Worm (Caenorhabditis elegans): ENCODE results near the gene H04J21.1.

The H04J21.1 gene

DNA sequence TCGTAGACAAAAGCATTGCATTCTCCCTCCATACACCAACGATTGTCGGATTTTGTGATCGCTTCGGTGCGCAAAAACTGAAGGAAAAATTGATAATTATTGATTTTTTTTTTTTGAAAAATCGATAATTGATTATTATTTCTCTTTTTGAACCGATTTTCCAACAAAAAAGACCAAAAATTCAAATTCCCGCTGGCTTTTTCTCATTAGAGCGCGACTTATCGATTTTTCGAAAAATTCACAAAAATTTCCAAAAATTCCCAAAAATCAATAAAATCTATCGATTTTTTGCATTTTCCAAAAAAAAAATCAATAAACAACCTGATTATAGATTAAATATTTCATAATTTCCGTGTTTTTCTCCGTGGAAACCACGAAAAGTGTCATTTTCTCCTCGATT lies 43.2 kb downstream of the H04J21.1 start:
- no peak for TF ChIP-seq fkh-6 (tag; optimal IDR thresholded peaks at IDR 0.05)
- peak; percentile 60 for TF ChIP-seq ceh-48 (tag; optimal IDR thresholded peaks at IDR 0.05)
- TF ChIP-seq nhr-232 (tag; optimal IDR thresholded peaks at IDR 0.05): no peak
- no peak for TF ChIP-seq unc-3 (GFP tag; conservative IDR thresholded peaks at IDR 0.05)
- TF ChIP-seq unc-3 (tag; optimal IDR thresholded peaks at IDR 0.05): no peak
- no peak for TF ChIP-seq unc-55 (GFP tag; optimal IDR thresholded peaks at IDR 0.05)
- no peak for TF ChIP-seq elt-4 (tag; optimal IDR thresholded peaks at IDR 0.05)

DNA sequence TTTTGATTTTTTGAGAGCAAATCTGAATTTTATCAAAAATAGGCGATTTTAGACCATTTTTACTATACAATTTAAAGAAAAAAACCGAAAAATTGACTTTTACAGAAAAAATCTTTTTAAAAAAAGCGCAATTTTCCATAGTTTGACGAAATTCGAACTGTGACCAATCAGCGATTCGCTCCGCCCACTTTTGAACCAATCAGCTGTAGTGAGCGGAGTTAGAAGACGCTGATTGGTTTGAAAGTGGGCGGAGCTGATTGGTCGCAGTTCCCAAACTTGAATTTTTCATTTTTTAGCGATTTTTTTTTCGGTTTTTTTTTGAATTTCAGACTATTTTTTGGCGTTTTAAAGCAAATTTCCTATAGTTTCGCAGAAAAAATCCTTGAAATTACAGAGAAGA lies 47.1 kb downstream of the H04J21.1 start:
- no peak for TF ChIP-seq ttx-3 (tag; optimal IDR thresholded peaks at IDR 0.05)
- no peak for TF ChIP-seq dve-1 (tag; optimal IDR thresholded peaks at IDR 0.05)
- no peak for TF ChIP-seq unc-86 (tag; optimal IDR thresholded peaks at IDR 0.05)
- peak; percentile 89 for TF ChIP-seq nfya-1 (tag; optimal IDR thresholded peaks at IDR 0.05)
- TF ChIP-seq fax-1 (tag; optimal IDR thresholded peaks at IDR 0.05): no peak
- TF ChIP-seq ceh-14 (tag; optimal IDR thresholded peaks at IDR 0.05): no peak
- no peak for TF ChIP-seq hlh-8 (tag; optimal IDR thresholded peaks at IDR 0.05)
